Worm (Caenorhabditis elegans): Measurements from ENCODE around the gene flh-2.

DNA sequence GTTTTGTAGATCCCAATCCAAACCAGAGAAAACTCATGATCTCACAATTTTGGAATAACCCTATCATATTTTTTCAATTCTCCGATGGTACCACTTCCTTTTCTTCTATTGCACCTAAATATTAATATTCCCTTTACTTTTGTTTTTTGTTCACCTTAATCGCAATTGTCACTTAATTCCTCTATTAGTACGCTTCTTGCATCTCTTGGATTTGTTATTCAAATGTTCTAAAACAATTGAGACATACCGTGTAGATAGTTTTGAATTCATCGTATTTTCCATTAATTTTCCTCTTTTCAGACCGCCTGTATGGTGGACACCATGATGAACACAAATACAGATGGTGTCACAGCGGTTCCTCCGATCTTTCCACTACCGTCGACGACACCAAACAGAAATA is at the start of gene flh-2:
- no peak for TF ChIP-seq T22C8.4 (GFP tag; IDR thresholded peaks at IDR 0.05)
- no peak for TF ChIP-seq klf-2 (GFP tag; conservative IDR thresholded peaks at IDR 0.05)

Data from whole organism, midembryonic.